Fruit fly (Drosophila melanogaster): ENCODE data around the gene CG14445.

CG14445 gene

dm6 chrX:6225472-6226049 lies 11.6 kb upstream of the CG14445 start, which contains the start of gene dtn (continued):
- peak; percentile 72 for TF ChIP-seq pzg (GFP tag; optimal IDR thresholded peaks at IDR 0.05)
- TF ChIP-seq Sox100B (GFP tag; optimal IDR thresholded peaks at IDR 0.05): no peak
- TF ChIP-seq Med (GFP tag): peak; percentile 57
- TF ChIP-seq inv (GFP tag; IDR thresholded peaks at IDR 0.05; ENCODE audit: partially characterized antibody): no peak
- TF ChIP-seq CG18476 (GFP tag; optimal IDR thresholded peaks at IDR 0.05): no peak
- no peak for TF ChIP-seq CG4854 (GFP tag; optimal IDR thresholded peaks at IDR 0.05)
- no peak for TF ChIP-seq chm (GFP tag; IDR thresholded peaks at IDR 0.05)
- TF ChIP-seq ewg (GFP tag; optimal IDR thresholded peaks at IDR 0.05): peak; percentile 61
- no peak for TF ChIP-seq sug (tag; optimal IDR thresholded peaks at IDR 0.05)
- TF ChIP-seq emc (GFP tag; optimal IDR thresholded peaks at IDR 0.05): no peak
- no peak for TF ChIP-seq CG15696 (tag; optimal IDR thresholded peaks at IDR 0.05)
- TF ChIP-seq nom (GFP tag; optimal IDR thresholded peaks at IDR 0.05): no peak
- TF ChIP-seq CG7745 (tag; optimal IDR thresholded peaks at IDR 0.05): no peak
- no peak for TF ChIP-seq nerfin-2 (GFP tag; IDR thresholded peaks at IDR 0.05; ENCODE audit: partially characterized antibody)
- TF ChIP-seq CrebB (tag; optimal IDR thresholded peaks at IDR 0.05): no peak
- no peak for TF ChIP-seq TFAM (GFP tag; optimal IDR thresholded peaks at IDR 0.05)
- peak; percentile 13 for TF ChIP-seq CG10267 (tag; optimal IDR thresholded peaks at IDR 0.05)
- no peak for TF ChIP-seq CG10431 (GFP tag; optimal IDR thresholded peaks at IDR 0.05)
- no peak for TF ChIP-seq CG18764 (GFP tag; optimal IDR thresholded peaks at IDR 0.05)
- peak; percentile 3 for TF ChIP-seq NC2β (GFP tag; optimal IDR thresholded peaks at IDR 0.05)
- TF ChIP-seq CG13123 (GFP tag; optimal IDR thresholded peaks at IDR 0.05): no peak
- no peak for TF ChIP-seq Elba2 (GFP tag; optimal IDR thresholded peaks at IDR 0.05)
- no peak for TF ChIP-seq bigmax (GFP tag; optimal IDR thresholded peaks at IDR 0.05)
- TF ChIP-seq Opbp (GFP tag; IDR thresholded peaks at IDR 0.05; ENCODE audit: partially characterized antibody): 0 out of 3 replicates have a peak, but pooled peaks have one; percentile 13
- no peak for TF ChIP-seq trh (GFP tag; optimal IDR thresholded peaks at IDR 0.05)
- TF ChIP-seq NFAT (GFP tag; IDR thresholded peaks at IDR 0.05): no peak
- TF ChIP-seq cwo (GFP tag; optimal IDR thresholded peaks at IDR 0.05): no peak
- TF ChIP-seq onecut (GFP tag; IDR thresholded peaks at IDR 0.05): peak; percentile 94
- TF ChIP-seq CG10979 (tag; optimal IDR thresholded peaks at IDR 0.05): peak; percentile 3
- TF ChIP-seq Hr51 (GFP tag; optimal IDR thresholded peaks at IDR 0.05): no peak
- TF ChIP-seq cas (GFP tag; IDR thresholded peaks at IDR 0.05): no peak
- no peak for TF ChIP-seq Ets65A (GFP tag)
- no peak for TF ChIP-seq BtbVII (GFP tag; optimal IDR thresholded peaks at IDR 0.05)
- TF ChIP-seq yki (optimal IDR thresholded peaks at IDR 0.05): no peak
- no peak for TF ChIP-seq CkIIα-i1 (GFP tag; IDR thresholded peaks at IDR 0.05)
- no peak for TF ChIP-seq CG9609 (GFP tag; optimal IDR thresholded peaks at IDR 0.05)
- no peak for TF ChIP-seq sens (GFP tag)
- no peak for TF ChIP-seq CG2120 (GFP tag; optimal IDR thresholded peaks at IDR 0.05)
- no peak for TF ChIP-seq dmrt99B (tag; optimal IDR thresholded peaks at IDR 0.05)
- TF ChIP-seq CG8281 (tag; optimal IDR thresholded peaks at IDR 0.05): no peak
- peak; percentile 84 for TF ChIP-seq E2f2 (GFP tag; IDR thresholded peaks at IDR 0.05)
- no peak for TF ChIP-seq nmo (GFP tag; optimal IDR thresholded peaks at IDR 0.05)
- TF ChIP-seq Mes4 (GFP tag; optimal IDR thresholded peaks at IDR 0.05): no peak
- TF ChIP-seq CG3726 (GFP tag; IDR thresholded peaks at IDR 0.05): no peak
- 0 out of 2 replicates have a peak, but pooled peaks have one; percentile 30 for TF ChIP-seq Scr (GFP tag; IDR thresholded peaks at IDR 0.05; ENCODE audit: partially characterized antibody)
- no peak for TF ChIP-seq ash1 (GFP tag; optimal IDR thresholded peaks at IDR 0.05)
- no peak for TF ChIP-seq kah (GFP tag; optimal IDR thresholded peaks at IDR 0.05)
- no peak for TF ChIP-seq gem (tag; optimal IDR thresholded peaks at IDR 0.05)
- no peak for TF ChIP-seq Optix (GFP tag; IDR thresholded peaks at IDR 0.05)
- TF ChIP-seq jigr1 (GFP tag; IDR thresholded peaks at IDR 0.05): no peak
- TF ChIP-seq gro (GFP tag; optimal IDR thresholded peaks at IDR 0.05): no peak

Data from whole organism, embryonic.